Worm (Caenorhabditis elegans) whole organism, young adult: ENCODE results near the gene fem-3.

Experiments
- B0336.3 ChIP-seq: fragments of 200-800 bp; sonication (Bioruptor generic); IDR thresholded peaks from 2 replicates; pipeline ENCODE4 v1.3.6; 2022; ENCODE audit warnings: missing genetic modification characterization, missing compliant biosample characterization
- C17E4.6 ChIP-seq: fragments of 200-800 bp; sonication (Bioruptor generic); IDR thresholded peaks from 2 replicates; pipeline ENCODE4 v1.3.6; 2022; ENCODE audit warnings: missing genetic modification reagents, missing genetic modification characterization, missing compliant biosample characterization
- F10E7.11 ChIP-seq: sonication (generic microtip); optimal IDR thresholded peaks from 2 replicates; lab custom pipeline; 2017; ENCODE audit warnings: mild to moderate bottlenecking, missing genetic modification characterization, moderate library complexity, missing compliant biosample characterization
- F37B4.10 ChIP-seq: fragments of 200-800 bp; sonication (Bioruptor generic); IDR thresholded peaks from 2 replicates; pipeline ENCODE4 v1.3.6; 2022; ENCODE audit warnings: missing genetic modification characterization, missing compliant biosample characterization
- F39B2.1 ChIP-seq: fragments of 200-800 bp; sonication (Bioruptor generic); IDR thresholded peaks from 2 replicates; pipeline ENCODE4 v1.3.6; 2022; ENCODE audit warnings: missing genetic modification reagents, missing genetic modification characterization, missing compliant biosample characterization
- F49E8.2 ChIP-seq: sonication (generic microtip); optimal IDR thresholded peaks from 3 replicates; lab custom pipeline; 2017; ENCODE audit warnings: missing genetic modification characterization, mild to moderate bottlenecking, missing compliant biosample characterization, antibody characterized with exemption, moderate library complexity; ENCODE audit not compliant: insufficient read depth
- K11D2.4 ChIP-seq: fragments of 200-800 bp; sonication (Bioruptor generic); IDR thresholded peaks from 2 replicates; pipeline ENCODE4 v1.3.6; 2022; ENCODE audit warnings: missing genetic modification reagents, missing genetic modification characterization, missing compliant biosample characterization
- Y53G8AR.9 ChIP-seq: fragments of 200-800 bp; sonication (Bioruptor generic); conservative IDR thresholded peaks from 2 replicates; pipeline ENCODE4 v1.3.6; 2022; ENCODE audit warnings: missing genetic modification reagents, missing genetic modification characterization, missing compliant biosample characterization
- Y67H2A.10 ChIP-seq: fragments of 200-800 bp; sonication (Bioruptor generic); conservative IDR thresholded peaks from 2 replicates; pipeline ENCODE4 v1.3.6; 2022; ENCODE audit warnings: missing genetic modification reagents, missing genetic modification characterization, missing compliant biosample characterization
- Y95B8A.8 ChIP-seq: fragments of 200-800 bp; sonication (Bioruptor generic); IDR thresholded peaks from 2 replicates; pipeline ENCODE4 v1.3.6; 2022; ENCODE audit warnings: missing genetic modification reagents, missing genetic modification characterization, missing compliant biosample characterization
- aptf-2 ChIP-seq: fragments of 200-800 bp; sonication (Bioruptor generic); conservative IDR thresholded peaks from 2 replicates; pipeline ENCODE4 v1.3.6; 2022; ENCODE audit warnings: missing genetic modification reagents, missing genetic modification characterization, missing compliant biosample characterization
- atf-7 ChIP-seq: sonication (generic microtip); optimal IDR thresholded peaks from 2 replicates; lab custom pipeline; 2017; ENCODE audit warnings: mild to moderate bottlenecking, missing genetic modification characterization, missing compliant biosample characterization
- attf-3 ChIP-seq: fragments of 200-800 bp; sonication (Bioruptor generic); conservative IDR thresholded peaks from 2 replicates; pipeline ENCODE4 v1.3.6; 2022; ENCODE audit warnings: missing genetic modification reagents, missing genetic modification characterization, missing compliant biosample characterization
- bed-2 ChIP-seq: fragments of 200-800 bp; sonication (Bioruptor generic); IDR thresholded peaks from 2 replicates; pipeline ENCODE4 v1.3.6; 2022; ENCODE audit warnings: missing genetic modification reagents, missing genetic modification characterization, missing compliant biosample characterization
- ceh-100 ChIP-seq: fragments of 200-800 bp; sonication (Bioruptor generic); IDR thresholded peaks from 2 replicates; pipeline ENCODE4 v1.3.6; 2022; ENCODE audit warnings: missing genetic modification reagents, missing genetic modification characterization, missing compliant biosample characterization
- ceh-27 ChIP-seq: fragments of 200-800 bp; sonication (Bioruptor generic); optimal IDR thresholded peaks from 2 replicates; lab custom pipeline; 2018; ENCODE audit warnings: mild to moderate bottlenecking, missing genetic modification characterization, moderate library complexity, missing compliant biosample characterization
- ceh-91 ChIP-seq: fragments of 200-800 bp; sonication (Bioruptor generic); IDR thresholded peaks from 2 replicates; pipeline ENCODE4 v1.3.6; 2022; ENCODE audit warnings: missing genetic modification reagents, missing genetic modification characterization, missing compliant biosample characterization
- dox-1 ChIP-seq: fragments of 200-800 bp; sonication (Bioruptor generic); IDR thresholded peaks from 2 replicates; pipeline ENCODE4 v1.3.6; 2022; ENCODE audit warnings: missing genetic modification reagents, missing genetic modification characterization, missing compliant biosample characterization
- dpff-1 ChIP-seq: sonication (generic microtip); optimal IDR thresholded peaks from 2 replicates; lab custom pipeline; 2017; ENCODE audit warnings: mild to moderate bottlenecking, missing genetic modification characterization, missing compliant biosample characterization
- dpl-1 ChIP-seq: fragments of 150-350 bp; optimal IDR thresholded peaks from 2 replicates; lab custom pipeline; 2014; ENCODE audit warnings: missing biosample characterization, missing genetic modification reagents, missing genetic modification characterization
- egl-18 ChIP-seq: fragments of 200-800 bp; sonication (Bioruptor generic); IDR thresholded peaks from 2 replicates; pipeline ENCODE4 v1.3.6; 2022; ENCODE audit warnings: missing genetic modification reagents, missing genetic modification characterization, missing compliant biosample characterization
- egrh-3 ChIP-seq: fragments of 200-800 bp; sonication (Bioruptor generic); IDR thresholded peaks from 2 replicates; pipeline ENCODE4 v1.3.6; 2022; ENCODE audit warnings: missing genetic modification reagents, missing genetic modification characterization, missing compliant biosample characterization
- ekl-4 ChIP-seq: fragments of 200-800 bp; sonication (Bioruptor generic); IDR thresholded peaks from 2 replicates; pipeline ENCODE4 v1.3.6; 2022; ENCODE audit warnings: missing genetic modification reagents, missing genetic modification characterization, missing compliant biosample characterization
- hlh-12 ChIP-seq: sonication (generic microtip); optimal IDR thresholded peaks from 2 replicates; lab custom pipeline; 2016; ENCODE audit warnings: missing genetic modification characterization, missing compliant biosample characterization
- hrde-1 ChIP-seq: sonication (generic microtip); optimal IDR thresholded peaks from 2 replicates; lab custom pipeline; 2016; ENCODE audit warnings: missing genetic modification characterization, mild to moderate bottlenecking, missing compliant biosample characterization, moderate library complexity, missing genotype, missing genetic modification reagents, borderline replicate concordance
- hsf-1 ChIP-seq: fragments of 200-800 bp; sonication (Bioruptor generic); IDR thresholded peaks from 2 replicates; pipeline ENCODE4 v1.3.6; 2022; ENCODE audit warnings: missing genetic modification reagents, missing genetic modification characterization, missing compliant biosample characterization
- lag-1 ChIP-seq: fragments of 200-800 bp; sonication (Bioruptor generic); IDR thresholded peaks from 2 replicates; pipeline ENCODE4 v1.3.6; 2022; ENCODE audit warnings: missing genetic modification reagents, missing genetic modification characterization, missing compliant biosample characterization
- let-526 ChIP-seq: fragments of 200-800 bp; sonication (Bioruptor generic); IDR thresholded peaks from 2 replicates; pipeline ENCODE4 v1.3.6; 2022; ENCODE audit warnings: missing genetic modification reagents, missing genetic modification characterization, missing compliant biosample characterization
- lin-54 ChIP-seq: fragments of 200-800 bp; sonication (Bioruptor generic); optimal IDR thresholded peaks from 2 replicates; lab custom pipeline; 2018; ENCODE audit warnings: mild to moderate bottlenecking, missing genetic modification characterization, missing compliant biosample characterization
- lir-1 ChIP-seq: fragments of 200-800 bp; sonication (Bioruptor generic); conservative IDR thresholded peaks from 2 replicates; pipeline ENCODE4 v1.3.6; 2022; ENCODE audit warnings: missing genetic modification reagents, missing genetic modification characterization, missing compliant biosample characterization
- lsl-1 ChIP-seq: fragments of 200-800 bp; sonication (Bioruptor generic); optimal IDR thresholded peaks from 2 replicates; lab custom pipeline; 2018; ENCODE audit warnings: mild to moderate bottlenecking, missing genetic modification characterization, moderate library complexity, missing compliant biosample characterization
- lsy-27 ChIP-seq: sonication (generic microtip); optimal IDR thresholded peaks from 2 replicates; lab custom pipeline; 2017; ENCODE audit warnings: missing genetic modification characterization, mild to moderate bottlenecking, missing compliant biosample characterization, antibody characterized with exemption, missing genotype, borderline replicate concordance; ENCODE audit not compliant: insufficient read depth
- madf-8 ChIP-seq: fragments of 200-800 bp; sonication (Bioruptor generic); conservative IDR thresholded peaks from 2 replicates; pipeline ENCODE4 v1.3.6; 2022; ENCODE audit warnings: missing genetic modification reagents, missing genetic modification characterization, missing compliant biosample characterization
- mcd-1 ChIP-seq: fragments of 200-800 bp; sonication (Bioruptor generic); IDR thresholded peaks from 2 replicates; pipeline ENCODE4 v1.3.6; 2022; ENCODE audit warnings: missing genetic modification reagents, missing genetic modification characterization, missing compliant biosample characterization
- mes-4 ChIP-seq: sonication (generic microtip); optimal IDR thresholded peaks from 2 replicates; lab custom pipeline; 2016; ENCODE audit warnings: missing genotype, missing genetic modification characterization, missing compliant biosample characterization
- nhr-27 ChIP-seq: fragments of 200-800 bp; sonication (Bioruptor generic); optimal IDR thresholded peaks from 2 replicates; lab custom pipeline; 2018; ENCODE audit warnings: mild to moderate bottlenecking, missing genetic modification characterization, moderate library complexity, missing compliant biosample characterization
- pbrm-1 ChIP-seq: fragments of 200-800 bp; sonication (Bioruptor generic); IDR thresholded peaks from 2 replicates; pipeline ENCODE4 v1.3.6; 2022; ENCODE audit warnings: missing genetic modification reagents, missing genetic modification characterization, missing compliant biosample characterization
- pha-4 ChIP-seq: fragments of 150-350 bp; sonication (generic microtip); optimal IDR thresholded peaks from 2 replicates; lab custom pipeline; 2014; ENCODE audit warnings: missing biosample characterization, missing genetic modification reagents, missing genetic modification characterization
- snpc-1.1 ChIP-seq: sonication (generic microtip); optimal IDR thresholded peaks from 2 replicates; lab custom pipeline; 2017; ENCODE audit warnings: missing genetic modification characterization, mild to moderate bottlenecking, missing compliant biosample characterization, antibody characterized with exemption, moderate library complexity, missing genotype, missing genetic modification reagents; ENCODE audit not compliant: insufficient read depth
- snpc-1.3 ChIP-seq: sonication (generic microtip); optimal IDR thresholded peaks from 2 replicates; lab custom pipeline; 2017; ENCODE audit warnings: missing genetic modification characterization, mild to moderate bottlenecking, missing compliant biosample characterization, antibody characterized with exemption, moderate library complexity, missing genotype, missing genetic modification reagents; ENCODE audit not compliant: insufficient read depth
- snpc-4 ChIP-seq, 5 experiments: fragments of 150-350 bp in 1 of 5; sonication (generic microtip) in 4 of 5; optimal IDR thresholded peaks; 2 replicates each; lab custom pipeline; 2014 to 2018; ENCODE audit warnings: missing genetic modification characterization in 5 of 5, missing biosample characterization in 3 of 5, antibody characterized with exemption in 2 of 5, mild to moderate bottlenecking in 2 of 5, missing compliant biosample characterization in 2 of 5, missing genotype in 2 of 5, moderate library complexity in 2 of 5, missing genetic modification reagents in 1 of 5
- tbp1 ChIP-seq: fragments of 200-800 bp; sonication (Bioruptor generic); optimal IDR thresholded peaks from 2 replicates; lab custom pipeline; 2018; ENCODE audit warnings: mild to moderate bottlenecking, missing genetic modification characterization, missing compliant biosample characterization
- tlf-1 ChIP-seq: fragments of 200-800 bp; sonication (Bioruptor generic); optimal IDR thresholded peaks from 2 replicates; lab custom pipeline; 2018; ENCODE audit warnings: mild to moderate bottlenecking, missing genetic modification characterization, missing compliant biosample characterization
- unc-62 ChIP-seq: fragments of 150-350 bp; optimal IDR thresholded peaks from 2 replicates; lab custom pipeline; 2014; ENCODE audit warnings: missing biosample characterization, missing genetic modification reagents, missing genetic modification characterization
- ztf-26 ChIP-seq: sonication (generic microtip); optimal IDR thresholded peaks from 2 replicates; lab custom pipeline; 2017; ENCODE audit warnings: missing genetic modification characterization, missing compliant biosample characterization
- ztf-28 ChIP-seq: fragments of 200-800 bp; sonication (Bioruptor generic); IDR thresholded peaks from 2 replicates; pipeline ENCODE4 v1.3.6; 2022; ENCODE audit warnings: missing genetic modification reagents, missing genetic modification characterization, missing compliant biosample characterization

fem-3 gene

ce11 chrIV:9146819-9147518 lies 42.2 kb downstream of the fem-3 start, which contains the start of the genes rpb-12 and aly-2:
TSS of gene rpb-12 (minus strand) at chrIV:9146869.
TSS of gene aly-2 (plus strand) at chrIV:9147468.
- TF ChIP-seq ceh-27, result peak; percentile 23
- peak; percentile 59 for TF ChIP-seq snpc-1.1
- peak; percentile 81 for TF ChIP-seq lin-54 (GFP tag; lab: Kevin White, UChicago)
- TF ChIP-seq C17E4.6 (GFP tag; lab: Robert Waterston, UW), result peak; percentile 50; the same call in 1 of the 2 replicates
- peak; percentile 50 for TF ChIP-seq snpc-1.3 (tag; lab: Kevin White, UChicago)
- peak; percentile 88 for TF ChIP-seq ceh-91 (GFP tag; lab: Robert Waterston, UW)
- TF ChIP-seq lsy-27 (tag; lab: Kevin White, UChicago), result no peak
- TF ChIP-seq aptf-2 (GFP tag; lab: Robert Waterston, UW), result no peak
- TF ChIP-seq bed-2 (GFP tag; lab: Robert Waterston, UW), result no peak
- TF ChIP-seq lir-1 (GFP tag; lab: Robert Waterston, UW), result peak; percentile 65; the same call in 1 of the 2 replicates
- TF ChIP-seq F39B2.1 (GFP tag; lab: Robert Waterston, UW), result no peak
- TF ChIP-seq tbp1 (GFP tag; lab: Kevin White, UChicago), result peak; percentile 58
- TF ChIP-seq mcd-1 (GFP tag; lab: Robert Waterston, UW), result peak; percentile 66
- peak; percentile 74 for TF ChIP-seq B0336.3 (GFP tag; lab: Robert Waterston, UW)
- TF ChIP-seq madf-8 (GFP tag; lab: Robert Waterston, UW), result peak; percentile 91
- TF ChIP-seq hlh-12, result no peak
- TF ChIP-seq atf-7 (tag; lab: Kevin White, UChicago), result no peak
- TF ChIP-seq dpl-1 (GFP tag; lab: Kevin White, UChicago), result peak; percentile 88
- no peak for TF ChIP-seq hrde-1 (tag; lab: Kevin White, UChicago)
- TF ChIP-seq mes-4, result no peak
- TF ChIP-seq F10E7.11 (tag; lab: Kevin White, UChicago), result no peak
- peak; percentile 55; the same call in 1 of the 2 replicates for TF ChIP-seq Y95B8A.8 (GFP tag; lab: Robert Waterston, UW)
- peak; percentile 68 for TF ChIP-seq lsl-1 (GFP tag; lab: Kevin White, UChicago)
- TF ChIP-seq dox-1 (GFP tag; lab: Robert Waterston, UW), result peak; percentile 92
- peak; percentile 100 for TF ChIP-seq attf-3 (GFP tag; lab: Robert Waterston, UW)
- no peak for TF ChIP-seq egl-18 (GFP tag; lab: Robert Waterston, UW)
- TF ChIP-seq egrh-3 (GFP tag; lab: Robert Waterston, UW), result no peak
- TF ChIP-seq lag-1 (GFP tag; lab: Robert Waterston, UW), result no peak
- TF ChIP-seq Y53G8AR.9, result 0 out of 2 replicates have a peak, but pooled peaks have one; percentile 39
- TF ChIP-seq unc-62 (GFP tag; lab: Kevin White, UChicago), result no peak
- no peak for TF ChIP-seq ztf-28 (GFP tag; lab: Robert Waterston, UW)
- TF ChIP-seq pbrm-1 (GFP tag; lab: Robert Waterston, UW), result peak; percentile 75
- TF ChIP-seq hsf-1 (GFP tag; lab: Robert Waterston, UW), result peak; percentile 82
- no peak for TF ChIP-seq pha-4 (tag; lab: Kevin White, UChicago)
- no peak for TF ChIP-seq let-526 (GFP tag; lab: Robert Waterston, UW)
- TF ChIP-seq F37B4.10 (GFP tag; lab: Robert Waterston, UW), result no peak
- TF ChIP-seq ekl-4 (GFP tag; lab: Robert Waterston, UW), result peak; percentile 67; the same call in 1 of the 2 replicates
- TF ChIP-seq F49E8.2 (tag; lab: Kevin White, UChicago), result peak; percentile 64
- TF ChIP-seq tlf-1 (GFP tag; lab: Kevin White, UChicago), result peak; percentile 61
- no peak for TF ChIP-seq ceh-100 (GFP tag; lab: Robert Waterston, UW)
- no peak for TF ChIP-seq K11D2.4 (GFP tag; lab: Robert Waterston, UW)
- peak; percentile 79 for TF ChIP-seq snpc-4 (GFP tag; optimal IDR thresholded peaks at IDR 0.05; lab: Kevin White, UChicago)
- TF ChIP-seq snpc-4 (tag; optimal IDR thresholded peaks at IDR 0.05; lab: Kevin White, UChicago), result peak; percentile 61 to 80 (median 64)
- TF ChIP-seq Y67H2A.10, result no peak
- no peak for TF ChIP-seq nhr-27 (tag; lab: Kevin White, UChicago)
- no peak for TF ChIP-seq ztf-26 (tag; lab: Kevin White, UChicago)
- TF ChIP-seq dpff-1 (tag; lab: Kevin White, UChicago), result no peak
